Worm (Caenorhabditis elegans): ENCODE measurements around the gene T24H10.4.

- no peak for TF ChIP-seq W03F9.2 (tag; optimal IDR thresholded peaks at IDR 0.05)
- no peak for TF ChIP-seq him-1 (tag; optimal IDR thresholded peaks at IDR 0.05)
- TF ChIP-seq dao-5 (tag; optimal IDR thresholded peaks at IDR 0.05), result no peak
Observed at ce11 chrII:9113759-9114158, 4.4 kb downstream of the T24H10.4 start.
